Worm (Caenorhabditis elegans) whole organism, late embryonic: Measurements from ENCODE around the gene scl-12.

Source experiments
- che-1 ChIP-seq: sonication (generic microtip); optimal IDR thresholded peaks from 2 replicates; lab custom pipeline; 2016; ENCODE audit warnings: mild to moderate bottlenecking, missing genetic modification characterization, missing compliant biosample characterization
- hlh-30 ChIP-seq: sonication (generic microtip); optimal IDR thresholded peaks from 2 replicates; lab custom pipeline; 2017; ENCODE audit warnings: antibody characterized with exemption, missing genetic modification characterization, missing compliant biosample characterization; ENCODE audit not compliant: insufficient read depth
- hlh-6 ChIP-seq: sonication (generic microtip); optimal IDR thresholded peaks from 2 replicates; lab custom pipeline; 2016; ENCODE audit warnings: missing genotype, missing genetic modification characterization, missing compliant biosample characterization
- mec-3 ChIP-seq: sonication (generic microtip); optimal IDR thresholded peaks from 2 replicates; lab custom pipeline; 2016; ENCODE audit warnings: borderline replicate concordance, missing genetic modification characterization, missing compliant biosample characterization
- sox-2 ChIP-seq: fragments of 200-800 bp; sonication (Bioruptor generic); IDR thresholded peaks from 2 replicates; pipeline ENCODE4 v1.3.6; 2022; ENCODE audit warnings: missing genetic modification reagents, missing genetic modification characterization, missing compliant biosample characterization

ce11 chrV:3784167-3784734, 28.1 kb upstream of the scl-12 start, which contains the start of gene R08F11.1:
- TF ChIP-seq che-1 (tag; lab: Kevin White, UChicago) (no peak), hlh-6 (no peak), sox-2 (no peak), hlh-30 (no peak), mec-3 (no peak)
